Worm (Caenorhabditis elegans) whole organism, L3 larva: ENCODE results near the gene T19C9.8.
A peak's percentile ranks its signal among the peaks of the same experiment; 100 is the strongest.

Experiments
- ZK546.5 ChIP-seq: sonication (generic microtip); optimal IDR thresholded peaks from 2 replicates; lab custom pipeline; 2017; ENCODE audit warnings: missing biosample characterization, missing genetic modification characterization
- aly-2 ChIP-seq: fragments of 150-350 bp; optimal IDR thresholded peaks from 2 replicates; lab custom pipeline; 2014; ENCODE audit warnings: missing biosample characterization, missing genetic modification characterization
- ama-1 ChIP-seq: fragments of 150-350 bp; optimal IDR thresholded peaks from 2 replicates; lab custom pipeline; 2018
- nfya-1 ChIP-seq: sonication (generic microtip); optimal IDR thresholded peaks from 2 replicates; lab custom pipeline; 2017; ENCODE audit warnings: missing genetic modification characterization, mild to moderate bottlenecking, missing compliant biosample characterization, antibody characterized with exemption, moderate library complexity; ENCODE audit not compliant: insufficient read depth
- nhr-11 ChIP-seq: fragments of 150-350 bp; optimal IDR thresholded peaks from 2 replicates; lab custom pipeline; 2014; ENCODE audit warnings: missing biosample characterization, missing genetic modification characterization
- nhr-12 ChIP-seq: fragments of 150-350 bp; optimal IDR thresholded peaks from 2 replicates; lab custom pipeline; 2014; ENCODE audit warnings: missing biosample characterization, missing genetic modification characterization
- nhr-237 ChIP-seq: fragments of 150-350 bp; optimal IDR thresholded peaks from 2 replicates; lab custom pipeline; 2014; ENCODE audit warnings: missing biosample characterization, missing genetic modification characterization
- nhr-76 ChIP-seq: fragments of 150-350 bp; sonication (generic microtip); optimal IDR thresholded peaks from 5 replicates; lab custom pipeline; 2014; ENCODE audit warnings: missing biosample characterization, missing genetic modification characterization
- nhr-77 ChIP-seq: fragments of 150-350 bp; optimal IDR thresholded peaks from 2 replicates; lab custom pipeline; 2014; ENCODE audit warnings: missing biosample characterization, missing genetic modification characterization
- pha-4 ChIP-seq: fragments of 150-350 bp; optimal IDR thresholded peaks from 2 replicates; lab custom pipeline; 2014; ENCODE audit warnings: missing biosample characterization, missing genetic modification reagents, missing genetic modification characterization
- ztf-11 ChIP-seq: fragments of 150-350 bp; optimal IDR thresholded peaks from 2 replicates; lab custom pipeline; 2014; ENCODE audit warnings: missing biosample characterization, missing genetic modification characterization

DNA sequence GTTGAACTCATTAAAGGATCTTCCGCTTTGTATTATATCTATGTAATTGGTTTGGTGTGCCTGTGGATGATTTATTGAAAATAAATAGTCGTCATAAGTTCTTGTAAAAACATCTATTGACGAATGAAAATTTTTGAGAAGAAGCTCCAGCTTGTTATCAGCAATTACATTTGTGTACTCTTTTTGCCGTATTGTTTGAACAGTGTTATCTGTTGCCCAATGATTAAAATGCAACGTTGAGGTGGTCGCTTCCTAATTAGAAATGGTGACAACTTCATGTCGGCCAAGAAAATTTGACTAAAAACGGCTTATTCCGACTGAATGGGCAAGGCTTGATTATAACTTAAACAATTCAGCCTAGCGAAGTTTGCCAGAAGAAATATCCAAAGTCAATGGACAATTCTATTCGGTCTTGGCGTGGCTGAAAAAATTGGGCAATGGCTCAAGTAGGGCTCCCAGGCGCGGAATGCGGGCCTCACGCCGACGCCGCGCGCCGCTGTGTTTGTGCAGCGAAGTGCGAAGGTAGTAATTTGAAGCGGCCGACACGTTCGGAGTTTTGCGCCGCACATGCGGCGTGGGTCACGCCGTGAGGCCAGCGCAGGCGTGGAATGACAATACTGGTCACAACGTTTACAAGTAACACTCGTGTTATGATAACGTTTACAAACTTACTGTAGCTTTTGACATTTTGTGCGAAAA, 1.8 kb downstream of the T19C9.8 start:
- TF ChIP-seq nhr-77 (tag; lab: Kevin White, UChicago): no peak
- peak; percentile 21 for TF ChIP-seq pha-4 (tag; lab: Kevin White, UChicago)
- no peak for TF ChIP-seq ztf-11 (tag; lab: Kevin White, UChicago)
- no peak for TF ChIP-seq ZK546.5 (tag; lab: Kevin White, UChicago)
- TF ChIP-seq nhr-237: no peak
- no peak for TF ChIP-seq nhr-12 (tag; lab: Kevin White, UChicago)
- no peak for TF ChIP-seq ama-1 (lab: Kevin White, UChicago)
- no peak for TF ChIP-seq aly-2 (tag; lab: Kevin White, UChicago)
- no peak for TF ChIP-seq nfya-1 (tag; lab: Kevin White, UChicago)
- no peak for TF ChIP-seq nhr-11 (tag; lab: Kevin White, UChicago)
- TF ChIP-seq nhr-76: no peak
